Fruit fly (Drosophila melanogaster) whole organism, pupa: ENCODE data around the gene CG7497.

Experiments
- CG13204 ChIP-seq: fragments of 200-800 bp; sonication (Bioruptor generic); optimal IDR thresholded peaks from 2 replicates; lab custom pipeline; 2018; ENCODE audit warnings: missing biosample characterization, mild to moderate bottlenecking, missing genetic modification characterization, moderate library complexity
- CG14655 ChIP-seq: fragments of 200-800 bp; sonication (Bioruptor generic); optimal IDR thresholded peaks from 3 replicates; lab custom pipeline; 2017; ENCODE audit warnings: mild to moderate bottlenecking, missing biosample characterization, missing genetic modification reagents, missing genetic modification characterization
- CG15710 ChIP-seq: fragments of 200-800 bp; sonication (Bioruptor generic); optimal IDR thresholded peaks from 2 replicates; lab custom pipeline; 2018; ENCODE audit warnings: missing biosample characterization, mild to moderate bottlenecking, missing genetic modification characterization, moderate library complexity
- CG32121 ChIP-seq: fragments of 200-800 bp; sonication (Bioruptor generic); IDR thresholded peaks from 2 replicates; pipeline ENCODE4 v1.3.6; 2022; ENCODE audit warnings: missing biosample characterization, missing genetic modification characterization
- CG4496 ChIP-seq: fragments of 200-800 bp; sonication (Bioruptor generic); IDR thresholded peaks from 3 replicates; pipeline ENCODE4 v1.3.6; 2022; ENCODE audit warnings: missing biosample characterization, missing genetic modification characterization
- CG8159 ChIP-seq: fragments of 200-800 bp; sonication (Bioruptor generic); optimal IDR thresholded peaks from 3 replicates; lab custom pipeline; 2018; ENCODE audit warnings: missing biosample characterization, mild to moderate bottlenecking, missing genetic modification characterization, moderate library complexity
- CG9948 ChIP-seq: fragments of 200-800 bp; sonication (Bioruptor generic); optimal IDR thresholded peaks from 2 replicates; lab custom pipeline; 2018; ENCODE audit warnings: missing biosample characterization, mild to moderate bottlenecking, missing genetic modification characterization, moderate library complexity
- Ets98B ChIP-seq: fragments of 200-800 bp; sonication (Bioruptor generic); IDR thresholded peaks from 2 replicates; pipeline ENCODE4 v1.3.6; 2022; ENCODE audit warnings: missing biosample characterization, missing genetic modification characterization
- Pif1A ChIP-seq: fragments of 200-800 bp; sonication (Bioruptor generic); optimal IDR thresholded peaks from 3 replicates; lab custom pipeline; 2016; ENCODE audit warnings: missing biosample characterization, missing genetic modification characterization
- Pif1B ChIP-seq: fragments of 200-800 bp; sonication (Bioruptor generic); optimal IDR thresholded peaks from 3 replicates; lab custom pipeline; 2016; ENCODE audit warnings: missing biosample characterization, missing genetic modification characterization
- fd96Ca ChIP-seq: fragments of 200-800 bp; sonication (Bioruptor generic); IDR thresholded peaks from 3 replicates; pipeline ENCODE4 v1.3.6; 2022; ENCODE audit warnings: missing biosample characterization, missing genetic modification characterization
- rn ChIP-seq: fragments of 200-800 bp; sonication (Bioruptor generic); IDR thresholded peaks from 2 replicates; pipeline ENCODE4 v1.3.6; 2022; ENCODE audit warnings: missing biosample characterization, missing genetic modification characterization

DNA sequence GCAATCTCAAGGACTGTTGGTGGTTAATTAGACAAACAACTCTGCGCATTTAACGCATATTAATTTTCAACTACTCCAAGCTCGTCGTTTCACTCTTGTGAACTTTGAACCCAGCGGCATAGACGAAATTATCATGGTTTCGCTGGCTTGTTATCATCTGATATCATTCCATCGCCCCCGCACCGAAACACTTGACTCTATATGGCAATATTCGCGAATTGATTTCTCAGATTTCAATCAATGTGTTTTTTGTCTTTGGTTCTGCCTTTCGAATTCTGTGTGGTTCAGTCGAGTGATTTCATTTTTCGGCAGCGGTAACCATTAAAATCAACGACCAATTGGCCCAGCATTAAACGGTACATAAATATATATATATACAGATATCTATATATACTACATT lies 38.1 kb downstream of the CG7497 start, which contains the start of gene CG34251:
- TF ChIP-seq CG14655 (GFP tag; lab: Kevin White, UChicago) (no peak), rn (GFP tag; lab: Robert Waterston, UW) (no peak), CG4496 (no peak), Pif1B (GFP tag; lab: Kevin White, UChicago) (no peak), CG13204 (GFP tag; lab: Kevin White, UChicago) (no peak), fd96Ca (no peak), CG8159 (tag; lab: Kevin White, UChicago) (no peak), CG15710 (tag; lab: Kevin White, UChicago) (no peak), Pif1A (GFP tag; lab: Kevin White, UChicago) (no peak), CG32121 (GFP tag; lab: Robert Waterston, UW) (no peak), Ets98B (GFP tag; lab: Robert Waterston, UW) (no peak), CG9948 (tag; lab: Kevin White, UChicago) (no peak)
